Fruit fly (Drosophila melanogaster) whole organism, prepupa: ENCODE measurements around the gene CG13784.
A peak's percentile ranks its signal among the peaks of the same experiment; 100 is the strongest.

Experiments
- CG10631 ChIP-seq: fragments of 200-800 bp; sonication (Bioruptor generic); optimal IDR thresholded peaks from 2 replicates; lab custom pipeline; 2016; ENCODE audit warnings: missing biosample characterization, missing genetic modification characterization
- CG3919 ChIP-seq: fragments of 200-800 bp; sonication (Bioruptor generic); optimal IDR thresholded peaks from 3 replicates; lab custom pipeline; 2016; ENCODE audit warnings: missing biosample characterization, missing genetic modification characterization
- CG6854 ChIP-seq: fragments of 200-800 bp; sonication (Bioruptor generic); optimal IDR thresholded peaks from 2 replicates; lab custom pipeline; 2017; ENCODE audit warnings: missing biosample characterization, mild to moderate bottlenecking, missing genetic modification characterization
- Eip78C ChIP-seq: fragments of 200-800 bp; sonication (Bioruptor generic); peaks from one replicate; lab custom pipeline; 2016; ENCODE audit warnings: missing biosample characterization, missing genetic modification characterization
- Ets96B ChIP-seq: fragments of 200-800 bp; optimal IDR thresholded peaks from 2 replicates; lab custom pipeline; 2019; ENCODE audit warnings: missing biosample characterization, mild to moderate bottlenecking, missing genetic modification characterization, moderate library complexity
- Gug ChIP-seq: fragments of 200-800 bp; sonication (Bioruptor generic); IDR thresholded peaks from 2 replicates; pipeline ENCODE4 v1.3.6; 2022; ENCODE audit warnings: missing biosample characterization, missing genetic modification characterization
- Hr4 ChIP-seq: fragments of 200-800 bp; sonication (Bioruptor generic); optimal IDR thresholded peaks from 3 replicates; lab custom pipeline; 2016; ENCODE audit warnings: missing biosample characterization, missing genetic modification characterization
- OdsH ChIP-seq: fragments of 200-800 bp; sonication (Bioruptor generic); optimal IDR thresholded peaks from 3 replicates; lab custom pipeline; 2016; ENCODE audit warnings: missing biosample characterization, missing genetic modification characterization
- Sox14 ChIP-seq: fragments of 200-800 bp; sonication (Bioruptor generic); optimal IDR thresholded peaks from 3 replicates; lab custom pipeline; 2016; ENCODE audit warnings: missing biosample characterization, missing genetic modification characterization
- acj6 ChIP-seq: fragments of 200-800 bp; sonication (Bioruptor generic); optimal IDR thresholded peaks from 3 replicates; lab custom pipeline; 2016; ENCODE audit warnings: missing biosample characterization, missing genetic modification characterization
- fd59A ChIP-seq: fragments of 200-800 bp; sonication (Bioruptor generic); optimal IDR thresholded peaks from 2 replicates; lab custom pipeline; 2017; ENCODE audit warnings: missing biosample characterization, mild to moderate bottlenecking, missing genetic modification characterization, missing genetic modification reagents
- fkh ChIP-seq: fragments of 200-800 bp; sonication (Bioruptor generic); optimal IDR thresholded peaks from 3 replicates; lab custom pipeline; 2017; ENCODE audit warnings: missing biosample characterization, mild to moderate bottlenecking, missing genetic modification characterization, moderate library complexity
- svp ChIP-seq: fragments of 200-800 bp; sonication (Bioruptor generic); peaks from one replicate; lab custom pipeline; 2016; ENCODE audit warnings: missing biosample characterization, missing genetic modification characterization
- topi ChIP-seq: fragments of 200-800 bp; sonication (Bioruptor generic); optimal IDR thresholded peaks from 3 replicates; lab custom pipeline; 2016; ENCODE audit warnings: missing biosample characterization, missing genetic modification characterization

The CG13784 gene

DNA sequence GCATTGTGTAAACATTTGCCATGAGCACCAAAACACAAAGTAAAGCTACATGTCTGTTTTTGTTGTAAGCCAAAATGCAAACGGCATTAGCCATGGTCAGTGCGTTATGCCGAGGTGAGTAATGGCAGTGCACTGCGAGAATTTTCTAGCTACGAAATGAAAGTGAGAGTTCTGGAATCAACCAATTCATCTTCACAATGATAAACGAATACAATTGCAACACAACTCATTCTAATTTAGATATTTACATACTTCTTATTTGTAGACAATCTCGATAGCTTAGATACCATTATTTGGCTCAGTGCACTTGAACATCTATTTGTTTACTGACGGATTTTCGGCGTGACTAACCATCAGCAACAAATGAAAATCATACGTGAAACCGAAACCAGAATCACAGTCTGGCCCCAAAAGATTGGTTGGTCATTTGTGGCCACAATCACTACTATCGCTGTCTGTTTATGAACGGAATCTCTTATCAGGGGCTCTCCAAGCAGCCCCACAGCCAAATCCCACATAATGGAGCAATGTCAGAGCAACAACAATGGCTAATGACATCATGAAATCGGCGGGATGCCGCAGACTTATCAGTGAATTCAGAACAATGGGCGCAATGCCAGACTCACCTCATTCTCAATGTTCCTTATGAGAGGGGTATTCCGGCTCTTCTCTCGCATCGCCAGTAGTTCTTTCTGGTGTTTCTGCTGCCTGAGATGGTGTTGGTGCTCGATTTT, 64.8 kb downstream of the CG13784 start (continued):
- peak; percentile 41 for TF ChIP-seq Sox14 (GFP tag; lab: Kevin White, UChicago)
- TF ChIP-seq Eip78C (GFP tag; lab: Kevin White, UChicago), result peak; percentile 52
- TF ChIP-seq Gug, result no peak
- TF ChIP-seq topi, result peak; percentile 26
- TF ChIP-seq fd59A (GFP tag; lab: Kevin White, UChicago), result no peak
- no peak for TF ChIP-seq CG6854 (GFP tag; lab: Kevin White, UChicago)
- peak; percentile 16 for TF ChIP-seq CG3919 (GFP tag; lab: Kevin White, UChicago)
- TF ChIP-seq fkh (GFP tag; lab: Kevin White, UChicago), result peak; percentile 7
- no peak for TF ChIP-seq CG10631
- TF ChIP-seq svp (GFP tag; lab: Kevin White, UChicago), result peak; percentile 76
- peak; percentile 30 for TF ChIP-seq Hr4 (GFP tag; lab: Kevin White, UChicago)
- peak; percentile 21 for TF ChIP-seq OdsH (GFP tag; lab: Kevin White, UChicago)
- peak; percentile 4 for TF ChIP-seq Ets96B (tag; lab: Kevin White, UChicago)
- peak; percentile 27 for TF ChIP-seq acj6 (GFP tag; lab: Kevin White, UChicago)
